Worm (Caenorhabditis elegans): ENCODE results near the gene gei-3.

The gei-3 gene

ce11 chrX:12790036-12790435 is 23.4 kb downstream of the gei-3 start, which contains the start of gene str-123:
TSS of gene str-123 (plus strand) at chrX:12790336.
- TF ChIP-seq lin-39 (tag; optimal IDR thresholded peaks at IDR 0.05) (no peak), nhr-77 (tag; optimal IDR thresholded peaks at IDR 0.05) (no peak), nhr-10 (tag; optimal IDR thresholded peaks at IDR 0.05) (no peak), nhr-6 (tag; optimal IDR thresholded peaks at IDR 0.05) (no peak), R02D3.7 (tag; optimal IDR thresholded peaks at IDR 0.05) (no peak), nhr-11 (tag; optimal IDR thresholded peaks at IDR 0.05) (no peak), lin-13 (GFP tag; optimal IDR thresholded peaks at IDR 0.05) (no peak), lsy-2 (tag; optimal IDR thresholded peaks at IDR 0.05) (no peak), ztf-4 (tag; optimal IDR thresholded peaks at IDR 0.05) (no peak), nhr-25 (tag; optimal IDR thresholded peaks at IDR 0.05) (no peak)

- TF ChIP-seq nhr-11 (tag; optimal IDR thresholded peaks at IDR 0.05): no peak
- TF ChIP-seq elt-1 (tag; optimal IDR thresholded peaks at IDR 0.05): no peak
- no peak for TF ChIP-seq alr-1 (tag; optimal IDR thresholded peaks at IDR 0.05)
- no peak for TF ChIP-seq unc-55 (GFP tag; optimal IDR thresholded peaks at IDR 0.05)
- no peak for TF ChIP-seq lin-13 (GFP tag; optimal IDR thresholded peaks at IDR 0.05)
- TF ChIP-seq ztf-11 (tag; optimal IDR thresholded peaks at IDR 0.05): no peak
- no peak for TF ChIP-seq C34F6.9 (tag; optimal IDR thresholded peaks at IDR 0.05)
- TF ChIP-seq snpc-4 (tag; optimal IDR thresholded peaks at IDR 0.05): no peak
- TF ChIP-seq peb-1 (tag; optimal IDR thresholded peaks at IDR 0.05): no peak
- TF ChIP-seq lsy-2 (tag; optimal IDR thresholded peaks at IDR 0.05): no peak
- no peak for TF ChIP-seq ceh-82 (tag; optimal IDR thresholded peaks at IDR 0.05)
- no peak for TF ChIP-seq unc-62 (GFP tag; optimal IDR thresholded peaks at IDR 0.05)
- TF ChIP-seq egl-27 (tag; optimal IDR thresholded peaks at IDR 0.05): no peak
- no peak for TF ChIP-seq crh-2 (tag; optimal IDR thresholded peaks at IDR 0.05)
- no peak for TF ChIP-seq ztf-1 (GFP tag; conservative IDR thresholded peaks at IDR 0.05)
- TF ChIP-seq dmd-4 (tag; optimal IDR thresholded peaks at IDR 0.05): no peak
- TF ChIP-seq ztf-4 (tag; optimal IDR thresholded peaks at IDR 0.05): no peak
- TF ChIP-seq Y55F3AM.14 (GFP tag; optimal IDR thresholded peaks at IDR 0.05): no peak
Measured at ce11 chrX:12787624-12788023, 25.8 kb downstream of the gei-3 start, which contains the start of gene str-124. TSS of gene str-124 (plus strand) at chrX:12787924.

ce11 chrX:12781712-12782444 is 31.6 kb downstream of the gei-3 start, which contains the start of gene alh-13:
TSS of gene alh-13 (plus strand) at chrX:12782394.
- TF ChIP-seq fos-1 (tag; optimal IDR thresholded peaks at IDR 0.05) (no peak), elt-3 (tag; optimal IDR thresholded peaks at IDR 0.05) (no peak), alr-1 (tag; optimal IDR thresholded peaks at IDR 0.05) (no peak), nhr-21 (tag; optimal IDR thresholded peaks at IDR 0.05) (peak; percentile 62), mdl-1 (tag; optimal IDR thresholded peaks at IDR 0.05) (peak in 1 of 2 experiments; percentile 11), R02D3.7 (tag; optimal IDR thresholded peaks at IDR 0.05) (no peak), skn-1 (tag; optimal IDR thresholded peaks at IDR 0.05) (no peak), nhr-77 (tag; optimal IDR thresholded peaks at IDR 0.05) (no peak), unc-39 (tag; optimal IDR thresholded peaks at IDR 0.05) (no peak), crh-2 (tag; optimal IDR thresholded peaks at IDR 0.05) (peak; percentile 31), blmp-1 (tag; optimal IDR thresholded peaks at IDR 0.05; ENCODE audit: insufficient read depth) (peak; percentile 54)

ce11 chrX:12780674-12781073 is 32.8 kb downstream of the gei-3 start:
- TF ChIP-seq unc-55 (GFP tag; optimal IDR thresholded peaks at IDR 0.05): no peak
- no peak for TF ChIP-seq R02D3.7 (tag; optimal IDR thresholded peaks at IDR 0.05)
- peak; percentile 39 for TF ChIP-seq F13H6.1 (tag; optimal IDR thresholded peaks at IDR 0.05)
- TF ChIP-seq fos-1 (tag; optimal IDR thresholded peaks at IDR 0.05): peak; percentile 25
- no peak for TF ChIP-seq lsy-2 (tag; optimal IDR thresholded peaks at IDR 0.05)
- no peak for TF ChIP-seq nhr-25 (tag; optimal IDR thresholded peaks at IDR 0.05)
- no peak for TF ChIP-seq dmd-4 (tag; optimal IDR thresholded peaks at IDR 0.05)
- TF ChIP-seq sma-9 (GFP tag; optimal IDR thresholded peaks at IDR 0.05): peak; percentile 37
- no peak for TF ChIP-seq sma-9 (tag; optimal IDR thresholded peaks at IDR 0.05)

ce11 chrX:12769697-12770096 is 43.7 kb downstream of the gei-3 start, which contains the start of gene ilc-17.1:
TSS of gene ilc-17.1 (minus strand) at chrX:12769797.
- no peak for TF ChIP-seq skn-1 (tag; optimal IDR thresholded peaks at IDR 0.05)
- no peak for TF ChIP-seq mab-5 (tag; optimal IDR thresholded peaks at IDR 0.05)
- no peak for TF ChIP-seq crh-2 (tag; optimal IDR thresholded peaks at IDR 0.05)
- no peak for TF ChIP-seq nhr-12 (tag; optimal IDR thresholded peaks at IDR 0.05)
- no peak for TF ChIP-seq C34F6.9 (tag; optimal IDR thresholded peaks at IDR 0.05)
- no peak for TF ChIP-seq ceh-82 (tag; optimal IDR thresholded peaks at IDR 0.05)
- no peak for TF ChIP-seq elt-3 (tag; optimal IDR thresholded peaks at IDR 0.05)
